Fruit fly (Drosophila melanogaster) whole organism, embryonic: ENCODE measurements around the gene CG10286.

Experiments used
- Asciz ChIP-seq: fragments of 200-800 bp; sonication (Bioruptor generic); optimal IDR thresholded peaks from 2 replicates; lab custom pipeline; 2017; ENCODE audit warnings: missing biosample characterization, mild to moderate bottlenecking, missing genetic modification characterization, missing genetic modification reagents
- CG10543 ChIP-seq: fragments of 200-800 bp; sonication (Bioruptor generic); optimal IDR thresholded peaks from 3 replicates; lab custom pipeline; 2017; ENCODE audit warnings: missing biosample characterization, mild to moderate bottlenecking, missing genetic modification characterization, moderate library complexity
- CG11723 ChIP-seq: fragments of 200-800 bp; sonication (Bioruptor generic); optimal IDR thresholded peaks from 2 replicates; lab custom pipeline; 2017; ENCODE audit warnings: missing biosample characterization, mild to moderate bottlenecking, missing genetic modification characterization
- CG12391 ChIP-seq: fragments of 200-800 bp; sonication (Bioruptor generic); optimal IDR thresholded peaks from 3 replicates; lab custom pipeline; 2018; ENCODE audit warnings: missing biosample characterization, mild to moderate bottlenecking, missing genetic modification characterization, moderate library complexity
- CG15073 ChIP-seq: fragments of 200-800 bp; sonication (Bioruptor generic); optimal IDR thresholded peaks from 2 replicates; lab custom pipeline; 2016; ENCODE audit warnings: missing biosample characterization, missing genetic modification characterization
- CG15514 ChIP-seq: fragments of 200-800 bp; sonication (Bioruptor generic); optimal IDR thresholded peaks from 3 replicates; lab custom pipeline; 2017; ENCODE audit warnings: missing biosample characterization, missing genetic modification characterization, mild to moderate bottlenecking, moderate library complexity, missing genetic modification reagents
- CG17359 ChIP-seq: fragments of 200-800 bp; sonication (Bioruptor generic); optimal IDR thresholded peaks from 3 replicates; lab custom pipeline; 2018; ENCODE audit warnings: missing biosample characterization, mild to moderate bottlenecking, missing genetic modification characterization, moderate library complexity
- CG18619 ChIP-seq: fragments of 200-800 bp; sonication (Bioruptor generic); optimal IDR thresholded peaks from 3 replicates; lab custom pipeline; 2017; ENCODE audit warnings: missing biosample characterization, mild to moderate bottlenecking, missing genetic modification characterization
- CG18764 ChIP-seq: fragments of 200-800 bp; sonication (Bioruptor generic); optimal IDR thresholded peaks from 3 replicates; lab custom pipeline; 2016; ENCODE audit warnings: missing biosample characterization, missing genetic modification characterization
- CG32532 ChIP-seq: fragments of 200-800 bp; sonication (Bioruptor generic); IDR thresholded peaks from 2 replicates; pipeline ENCODE4 v1.3.6; 2022; ENCODE audit warnings: missing biosample characterization, missing genetic modification characterization
- CG33557 ChIP-seq: fragments of 200-800 bp; sonication (Bioruptor generic); optimal IDR thresholded peaks from 2 replicates; lab custom pipeline; 2019; ENCODE audit warnings: missing biosample characterization, mild to moderate bottlenecking, missing genetic modification characterization, moderate library complexity
- CG34376 ChIP-seq: fragments of 200-800 bp; sonication (Bioruptor generic); optimal IDR thresholded peaks from 2 replicates; lab custom pipeline; 2018; ENCODE audit warnings: missing biosample characterization, mild to moderate bottlenecking, missing genetic modification characterization
- CG5245 ChIP-seq: fragments of 200-800 bp; sonication (Bioruptor generic); optimal IDR thresholded peaks from 3 replicates; lab custom pipeline; 2016; ENCODE audit warnings: missing biosample characterization, missing genetic modification characterization
- CG6854 ChIP-seq: fragments of 200-800 bp; sonication (Bioruptor generic); optimal IDR thresholded peaks from 3 replicates; lab custom pipeline; 2017; ENCODE audit warnings: missing biosample characterization, mild to moderate bottlenecking, missing genetic modification characterization
- CG7271 ChIP-seq: fragments of 200-800 bp; sonication (Bioruptor generic); optimal IDR thresholded peaks from 2 replicates; lab custom pipeline; 2018; ENCODE audit warnings: missing biosample characterization, mild to moderate bottlenecking, missing genetic modification characterization, moderate library complexity
- CG7839 ChIP-seq: fragments of 200-800 bp; sonication (Bioruptor generic); optimal IDR thresholded peaks from 3 replicates; lab custom pipeline; 2018; ENCODE audit warnings: missing biosample characterization, mild to moderate bottlenecking, missing genetic modification characterization, moderate library complexity
- CG8478 ChIP-seq: fragments of >200 bp; optimal IDR thresholded peaks from 2 replicates; lab custom pipeline; 2018
- D19B ChIP-seq: fragments of 200-800 bp; sonication (Bioruptor generic); optimal IDR thresholded peaks from 2 replicates; lab custom pipeline; 2017; ENCODE audit warnings: missing biosample characterization, mild to moderate bottlenecking, missing genetic modification characterization
- Drgx ChIP-seq: fragments of 200-800 bp; sonication (Bioruptor generic); IDR thresholded peaks from 2 replicates; pipeline ENCODE4 v1.3.6; 2022; ENCODE audit warnings: missing biosample characterization, missing genetic modification characterization
- E2f2 ChIP-seq: fragments of 200-800 bp; sonication (Bioruptor generic); IDR thresholded peaks from 2 replicates; pipeline ENCODE4 v1.3.6; 2022; ENCODE audit warnings: missing biosample characterization, missing genetic modification characterization
- Ets65A ChIP-seq: fragments of 200-800 bp; sonication (Bioruptor generic); peaks from one replicate; lab custom pipeline; 2016; ENCODE audit warnings: missing biosample characterization, missing genetic modification characterization
- Fer2 ChIP-seq: fragments of 200-800 bp; sonication (Bioruptor generic); optimal IDR thresholded peaks from 2 replicates; lab custom pipeline; 2018; ENCODE audit warnings: missing biosample characterization, mild to moderate bottlenecking, missing genetic modification characterization, moderate library complexity
- GATAe ChIP-seq: fragments of 200-800 bp; sonication (Bioruptor generic); conservative IDR thresholded peaks from 2 replicates; pipeline ENCODE4 v1.3.6; 2022; ENCODE audit warnings: missing biosample characterization, missing genetic modification characterization
- Gug ChIP-seq: fragments of 200-800 bp; sonication (Bioruptor generic); IDR thresholded peaks from 4 replicates; pipeline ENCODE4 v1.3.6; 2022; ENCODE audit warnings: missing biosample characterization, missing genetic modification characterization
- Mes4 ChIP-seq: fragments of 200-800 bp; sonication (Bioruptor generic); optimal IDR thresholded peaks from 2 replicates; lab custom pipeline; 2016; ENCODE audit warnings: missing biosample characterization, missing genetic modification characterization
- Myb ChIP-seq: fragments of 200-800 bp; sonication (Bioruptor generic); optimal IDR thresholded peaks from 2 replicates; lab custom pipeline; 2016; ENCODE audit warnings: missing biosample characterization, missing genetic modification characterization
- Nf-YB ChIP-seq: fragments of 200-800 bp; sonication (Bioruptor generic); optimal IDR thresholded peaks from 3 replicates; lab custom pipeline; 2019; ENCODE audit warnings: missing biosample characterization, mild to moderate bottlenecking, missing genetic modification characterization, moderate library complexity
- Nf-YC ChIP-seq: fragments of 200-800 bp; optimal IDR thresholded peaks from 3 replicates; lab custom pipeline; 2019; ENCODE audit warnings: missing biosample characterization, mild to moderate bottlenecking, missing genetic modification characterization, moderate library complexity
- Opbp ChIP-seq: fragments of 200-800 bp; sonication (Bioruptor generic); IDR thresholded peaks from 3 replicates; pipeline ENCODE4 v1.3.6; 2022; ENCODE audit warnings: missing biosample characterization, missing genetic modification characterization; ENCODE audit not compliant: partially characterized antibody
- Sox100B ChIP-seq: fragments of 200-800 bp; sonication (Bioruptor generic); optimal IDR thresholded peaks from 3 replicates; lab custom pipeline; 2018; ENCODE audit warnings: missing biosample characterization, mild to moderate bottlenecking, missing genetic modification characterization
- Sry-β ChIP-seq: fragments of 200-800 bp; sonication (Bioruptor generic); optimal IDR thresholded peaks from 2 replicates; lab custom pipeline; 2018; ENCODE audit warnings: missing biosample characterization, mild to moderate bottlenecking, missing genetic modification characterization, moderate library complexity
- Stat92E ChIP-seq, 3 experiments: fragments of >200 bp in 2 of 3; fragments of 200-800 bp in 1 of 3; sonication (Bioruptor generic) in 1 of 3; optimal IDR thresholded peaks; 2 replicates each; lab custom pipeline; 2017 to 2019; ENCODE audit warnings: missing biosample characterization in 3 of 3, missing genetic modification characterization in 3 of 3, mild to moderate bottlenecking in 1 of 3, moderate library complexity in 1 of 3
- ato ChIP-seq: fragments of 200-800 bp; sonication (Bioruptor generic); IDR thresholded peaks from 2 replicates; pipeline ENCODE4 v1.3.6; 2022; ENCODE audit warnings: missing biosample characterization, missing genetic modification characterization; ENCODE audit not compliant: partially characterized antibody
- bcd ChIP-seq: fragments of 200-800 bp; sonication (Bioruptor generic); optimal IDR thresholded peaks from 2 replicates; lab custom pipeline; 2017; ENCODE audit warnings: missing biosample characterization, mild to moderate bottlenecking, missing genetic modification characterization
- chm ChIP-seq: fragments of 200-800 bp; sonication (Bioruptor generic); IDR thresholded peaks from 2 replicates; pipeline ENCODE4 v1.3.6; 2022; ENCODE audit warnings: missing biosample characterization, missing genetic modification characterization
- corto ChIP-seq: fragments of 200-800 bp; sonication (Bioruptor generic); optimal IDR thresholded peaks from 2 replicates; lab custom pipeline; 2016; ENCODE audit warnings: missing biosample characterization, mild to moderate bottlenecking, missing genetic modification characterization, moderate library complexity
- croc ChIP-seq: fragments of 200-800 bp; sonication (Bioruptor generic); conservative IDR thresholded peaks from 3 replicates; pipeline ENCODE4 v1.3.6; 2022; ENCODE audit warnings: missing biosample characterization, missing genetic modification characterization
- crol ChIP-seq: fragments of 200-800 bp; sonication (Bioruptor generic); IDR thresholded peaks from 2 replicates; pipeline ENCODE4 v1.3.6; 2022; ENCODE audit warnings: missing biosample characterization, missing genetic modification characterization
- ewg ChIP-seq: fragments of 200-800 bp; sonication (Bioruptor generic); optimal IDR thresholded peaks from 3 replicates; lab custom pipeline; 2017; ENCODE audit warnings: mild to moderate bottlenecking, missing biosample characterization, missing genetic modification reagents, missing genetic modification characterization
- gcm ChIP-seq: fragments of 200-800 bp; sonication (Bioruptor generic); optimal IDR thresholded peaks from 2 replicates; lab custom pipeline; 2019; ENCODE audit warnings: missing biosample characterization, mild to moderate bottlenecking, missing genetic modification characterization, moderate library complexity
- gem ChIP-seq: fragments of 200-800 bp; sonication (Bioruptor generic); optimal IDR thresholded peaks from 2 replicates; lab custom pipeline; 2019; ENCODE audit warnings: missing biosample characterization, mild to moderate bottlenecking, missing genetic modification characterization, moderate library complexity
- lmd ChIP-seq: fragments of 200-800 bp; sonication (Bioruptor generic); IDR thresholded peaks from 2 replicates; pipeline ENCODE4 v1.3.6; 2022; ENCODE audit warnings: missing biosample characterization, missing genetic modification characterization
- nom ChIP-seq: fragments of 200-800 bp; sonication (Bioruptor generic); optimal IDR thresholded peaks from 2 replicates; lab custom pipeline; 2017; ENCODE audit warnings: missing biosample characterization, missing genetic modification characterization, mild to moderate bottlenecking, moderate library complexity, missing genetic modification reagents
- org-1 ChIP-seq: fragments of 200-800 bp; sonication (Bioruptor generic); optimal IDR thresholded peaks from 2 replicates; lab custom pipeline; 2017; ENCODE audit warnings: missing biosample characterization, missing genetic modification characterization
- peb ChIP-seq: fragments of 200-800 bp; sonication (Bioruptor generic); IDR thresholded peaks from 2 replicates; pipeline ENCODE4 v1.3.6; 2022; ENCODE audit warnings: missing biosample characterization, missing genetic modification characterization
- sisA ChIP-seq: fragments of 200-800 bp; sonication (Bioruptor generic); IDR thresholded peaks from 2 replicates; pipeline ENCODE4 v1.3.6; 2022; ENCODE audit warnings: missing biosample characterization, missing genetic modification characterization
- vnd ChIP-seq: fragments of 200-800 bp; sonication (Bioruptor generic); IDR thresholded peaks from 3 replicates; pipeline ENCODE4 v1.3.6; 2022; ENCODE audit warnings: missing biosample characterization, missing genetic modification characterization; ENCODE audit not compliant: partially characterized antibody
- wor ChIP-seq: fragments of 200-800 bp; sonication (Bioruptor generic); IDR thresholded peaks from 2 replicates; pipeline ENCODE4 v1.3.6; 2022; ENCODE audit warnings: missing biosample characterization, missing genetic modification characterization
- yki ChIP-seq: fragments of >200 bp; optimal IDR thresholded peaks from 3 replicates; lab custom pipeline; 2018
- zen ChIP-seq: fragments of 200-800 bp; sonication (Bioruptor generic); optimal IDR thresholded peaks from 3 replicates; lab custom pipeline; 2018; ENCODE audit warnings: missing biosample characterization, mild to moderate bottlenecking, missing genetic modification characterization, moderate library complexity
- zfh2 ChIP-seq: fragments of 200-800 bp; sonication (Bioruptor generic); optimal IDR thresholded peaks from 2 replicates; lab custom pipeline; 2016; ENCODE audit warnings: missing biosample characterization, missing genetic modification characterization

Gene CG10286

DNA sequence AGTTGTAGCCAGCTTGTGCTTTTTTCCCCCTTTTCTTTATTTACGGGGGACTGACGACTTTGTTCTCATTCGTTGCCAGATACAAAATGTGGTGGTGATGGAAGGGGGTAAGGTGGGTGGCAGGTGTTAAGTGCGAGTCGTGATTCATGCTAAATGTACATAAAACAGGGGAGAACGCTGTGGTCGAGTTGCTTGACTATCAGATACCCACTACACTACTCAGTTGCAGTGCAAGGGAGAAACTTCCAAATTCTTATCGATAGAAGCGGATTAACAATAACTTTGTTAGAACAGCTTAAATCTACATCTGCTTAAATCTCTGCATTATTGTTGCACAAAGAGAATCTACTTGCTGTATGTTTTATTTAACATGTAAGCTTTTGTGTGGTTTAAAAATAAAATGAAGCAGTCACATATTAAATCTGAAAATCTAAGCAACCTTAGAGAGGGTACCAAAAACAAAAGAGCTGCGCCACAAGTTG lies 28.9 kb downstream of the CG10286 start (continued):
- TF ChIP-seq sisA (no peak; the same call in 1 of the 2 replicates), Nf-YB (GFP tag; lab: Kevin White, UChicago) (no peak), Mes4 (GFP tag; lab: Kevin White, UChicago) (no peak), D19B (no peak), CG17359 (tag; lab: Kevin White, UChicago) (peak; percentile 6), vnd (peak; percentile 53; the same call in 2 of the 3 replicates), zfh2 (GFP tag; lab: Kevin White, UChicago) (peak; percentile 47), E2f2 (GFP tag; lab: Robert Waterston, UW) (no peak), CG15514 (GFP tag; lab: Kevin White, UChicago) (no peak), org-1 (GFP tag; lab: Kevin White, UChicago) (no peak), lmd (GFP tag; lab: Robert Waterston, UW) (peak; percentile 14; the same call in 1 of the 2 replicates), CG7271 (tag; lab: Kevin White, UChicago) (no peak), CG34376 (GFP tag; lab: Kevin White, UChicago) (no peak), ewg (no peak), gcm (GFP tag; lab: Kevin White, UChicago) (no peak), Drgx (GFP tag; lab: Robert Waterston, UW) (no peak), CG12391 (tag; lab: Kevin White, UChicago) (peak; percentile 20), Opbp (GFP tag; lab: Robert Waterston, UW) (0 out of 3 replicates have a peak, but pooled peaks have one; percentile 30), yki (no peak), CG32532 (GFP tag; lab: Robert Waterston, UW) (no peak), Sry-β (GFP tag; lab: Kevin White, UChicago) (no peak), corto (GFP tag; lab: Kevin White, UChicago) (no peak), Asciz (GFP tag; lab: Kevin White, UChicago) (no peak), Stat92E (GFP tag; optimal IDR thresholded peaks at IDR 0.05; lab: Kevin White, UChicago) (no peak), CG8478 (lab: Kevin White, UChicago) (no peak), Myb (GFP tag; lab: Kevin White, UChicago) (no peak), chm (GFP tag; lab: Robert Waterston, UW) (no peak), Fer2 (no peak), Nf-YC (no peak), GATAe (no peak), bcd (GFP tag; lab: Kevin White, UChicago) (no peak), CG33557 (GFP tag; lab: Kevin White, UChicago) (no peak), Gug (no peak), CG5245 (no peak), peb (no peak), Ets65A (GFP tag; lab: Kevin White, UChicago) (no peak), wor (no peak), CG11723 (GFP tag; lab: Kevin White, UChicago) (no peak), CG15073 (GFP tag; lab: Kevin White, UChicago) (no peak), gem (tag; lab: Kevin White, UChicago) (peak; percentile 59), nom (GFP tag; lab: Kevin White, UChicago) (no peak), Sox100B (GFP tag; lab: Kevin White, UChicago) (peak; percentile 20), CG10543 (GFP tag; lab: Kevin White, UChicago) (no peak), CG7839 (tag; lab: Kevin White, UChicago) (peak; percentile 55), CG6854 (GFP tag; lab: Kevin White, UChicago) (no peak), CG18619 (GFP tag; lab: Kevin White, UChicago) (no peak), zen (no peak), ato (GFP tag; lab: Robert Waterston, UW) (no peak), CG18764 (GFP tag; lab: Kevin White, UChicago) (no peak), crol (GFP tag; lab: Robert Waterston, UW) (peak; percentile 52), croc (GFP tag; lab: Robert Waterston, UW) (no peak)
